Worm (Caenorhabditis elegans) whole organism, young adult: ENCODE data around the gene Y37E11AL.12.
A peak's percentile ranks its signal among the peaks of the same experiment; 100 is the strongest.

ENCODE experiments used
- C06A6.2 ChIP-seq: fragments of 200-800 bp; sonication (Bioruptor generic); conservative IDR thresholded peaks from 2 replicates; pipeline ENCODE4 v1.3.6; 2022; ENCODE audit warnings: missing genetic modification characterization, missing compliant biosample characterization
- C17E4.6 ChIP-seq: fragments of 200-800 bp; sonication (Bioruptor generic); IDR thresholded peaks from 2 replicates; pipeline ENCODE4 v1.3.6; 2022; ENCODE audit warnings: missing genetic modification reagents, missing genetic modification characterization, missing compliant biosample characterization
- D2030.7 ChIP-seq: fragments of 200-800 bp; sonication (Bioruptor generic); IDR thresholded peaks from 2 replicates; pipeline ENCODE4 v1.3.6; 2022; ENCODE audit warnings: missing genetic modification reagents, missing genetic modification characterization, missing compliant biosample characterization
- F57A8.1 ChIP-seq: fragments of 200-800 bp; sonication (Bioruptor generic); optimal IDR thresholded peaks from 2 replicates; lab custom pipeline; 2018; ENCODE audit warnings: mild to moderate bottlenecking, missing genetic modification characterization, moderate library complexity, missing compliant biosample characterization
- F57C9.4 ChIP-seq: sonication (generic microtip); optimal IDR thresholded peaks from 2 replicates; lab custom pipeline; 2017; ENCODE audit warnings: mild to moderate bottlenecking, missing genetic modification characterization, missing compliant biosample characterization
- Y53F4B.3 ChIP-seq: fragments of 200-800 bp; sonication (Bioruptor generic); IDR thresholded peaks from 2 replicates; pipeline ENCODE4 v1.3.6; 2022; ENCODE audit warnings: missing genetic modification reagents, missing genetic modification characterization, missing compliant biosample characterization
- Y67H2A.10 ChIP-seq: fragments of 200-800 bp; sonication (Bioruptor generic); conservative IDR thresholded peaks from 2 replicates; pipeline ENCODE4 v1.3.6; 2022; ENCODE audit warnings: missing genetic modification reagents, missing genetic modification characterization, missing compliant biosample characterization
- Y95B8A.8 ChIP-seq: fragments of 200-800 bp; sonication (Bioruptor generic); IDR thresholded peaks from 2 replicates; pipeline ENCODE4 v1.3.6; 2022; ENCODE audit warnings: missing genetic modification reagents, missing genetic modification characterization, missing compliant biosample characterization
- ama-1 ChIP-seq, 3 experiments: fragments of 150-350 bp in 1 of 3; sonication (generic microtip) in 2 of 3; optimal IDR thresholded peaks; 2 replicates each; lab custom pipeline; 2014 to 2018; ENCODE audit warnings: missing biosample characterization in 2 of 3, missing genetic modification characterization in 2 of 3, missing genetic modification reagents in 2 of 3
- athp-1 ChIP-seq: sonication (generic microtip); optimal IDR thresholded peaks from 2 replicates; lab custom pipeline; 2017; ENCODE audit warnings: mild to moderate bottlenecking, missing genetic modification characterization, missing compliant biosample characterization
- attf-3 ChIP-seq: fragments of 200-800 bp; sonication (Bioruptor generic); conservative IDR thresholded peaks from 2 replicates; pipeline ENCODE4 v1.3.6; 2022; ENCODE audit warnings: missing genetic modification reagents, missing genetic modification characterization, missing compliant biosample characterization
- attf-5 ChIP-seq: fragments of 200-800 bp; sonication (Bioruptor generic); optimal IDR thresholded peaks from 2 replicates; lab custom pipeline; 2018; ENCODE audit warnings: mild to moderate bottlenecking, missing genetic modification characterization, missing compliant biosample characterization
- ccch-3 ChIP-seq: fragments of 200-800 bp; sonication (Bioruptor generic); optimal IDR thresholded peaks from 2 replicates; lab custom pipeline; 2018; ENCODE audit warnings: mild to moderate bottlenecking, missing genetic modification characterization, missing compliant biosample characterization
- ceh-58 ChIP-seq: fragments of 200-800 bp; sonication (Bioruptor generic); IDR thresholded peaks from 2 replicates; pipeline ENCODE4 v1.3.6; 2022; ENCODE audit warnings: missing genetic modification characterization, missing compliant biosample characterization
- dox-1 ChIP-seq: fragments of 200-800 bp; sonication (Bioruptor generic); IDR thresholded peaks from 2 replicates; pipeline ENCODE4 v1.3.6; 2022; ENCODE audit warnings: missing genetic modification reagents, missing genetic modification characterization, missing compliant biosample characterization
- dpff-1 ChIP-seq: sonication (generic microtip); optimal IDR thresholded peaks from 2 replicates; lab custom pipeline; 2017; ENCODE audit warnings: mild to moderate bottlenecking, missing genetic modification characterization, missing compliant biosample characterization
- ets-4 ChIP-seq: fragments of 200-800 bp; sonication (Bioruptor generic); optimal IDR thresholded peaks from 2 replicates; lab custom pipeline; 2018; ENCODE audit warnings: mild to moderate bottlenecking, missing genetic modification characterization, missing compliant biosample characterization
- fkh-3 ChIP-seq: sonication (generic microtip); optimal IDR thresholded peaks from 2 replicates; lab custom pipeline; 2016; ENCODE audit warnings: mild to moderate bottlenecking, missing genetic modification characterization, missing compliant biosample characterization
- him-1 ChIP-seq: sonication (generic microtip); optimal IDR thresholded peaks from 2 replicates; lab custom pipeline; 2016; ENCODE audit warnings: missing genotype, missing genetic modification reagents, missing genetic modification characterization, missing compliant biosample characterization
- hmg-1.2 ChIP-seq: fragments of 200-800 bp; sonication (Bioruptor generic); IDR thresholded peaks from 2 replicates; pipeline ENCODE4 v1.3.6; 2022; ENCODE audit warnings: missing genetic modification reagents, missing genetic modification characterization, missing compliant biosample characterization
- hmg-20 ChIP-seq: fragments of 200-800 bp; sonication (Bioruptor generic); IDR thresholded peaks from 2 replicates; pipeline ENCODE4 v1.3.6; 2022; ENCODE audit warnings: missing genetic modification reagents, missing genetic modification characterization, missing compliant biosample characterization
- let-607 ChIP-seq, 2 experiments: fragments of 200-800 bp in 1 of 2; sonication (Bioruptor generic) in 1 of 2; sonication (generic microtip) in 1 of 2; optimal IDR thresholded peaks; 2 replicates each; lab custom pipeline; 2016 to 2018; ENCODE audit warnings: mild to moderate bottlenecking in 2 of 2, missing compliant biosample characterization in 2 of 2, missing genetic modification characterization in 2 of 2, moderate library complexity in 2 of 2, missing genotype in 1 of 2
- lin-35 ChIP-seq, 3 experiments: fragments of 150-350 bp in 2 of 3; sonication (generic microtip) in 1 of 3; optimal IDR thresholded peaks; 2 replicates each; lab custom pipeline; 2014 to 2018; ENCODE audit warnings: missing biosample characterization in 3 of 3, missing genetic modification characterization in 3 of 3, missing genetic modification reagents in 3 of 3
- lsl-1 ChIP-seq: fragments of 200-800 bp; sonication (Bioruptor generic); optimal IDR thresholded peaks from 2 replicates; lab custom pipeline; 2018; ENCODE audit warnings: mild to moderate bottlenecking, missing genetic modification characterization, moderate library complexity, missing compliant biosample characterization
- madf-3 ChIP-seq: fragments of 200-800 bp; sonication (Bioruptor generic); IDR thresholded peaks from 2 replicates; pipeline ENCODE4 v1.3.6; 2022; ENCODE audit warnings: missing genetic modification reagents, missing genetic modification characterization, missing compliant biosample characterization
- mcd-1 ChIP-seq: fragments of 200-800 bp; sonication (Bioruptor generic); IDR thresholded peaks from 2 replicates; pipeline ENCODE4 v1.3.6; 2022; ENCODE audit warnings: missing genetic modification reagents, missing genetic modification characterization, missing compliant biosample characterization
- mes-4 ChIP-seq: sonication (generic microtip); optimal IDR thresholded peaks from 2 replicates; lab custom pipeline; 2016; ENCODE audit warnings: missing genotype, missing genetic modification characterization, missing compliant biosample characterization
- nfya-1 ChIP-seq: sonication (generic microtip); optimal IDR thresholded peaks from 2 replicates; lab custom pipeline; 2017; ENCODE audit warnings: antibody characterized with exemption, missing compliant biosample characterization, missing genetic modification characterization, borderline replicate concordance; ENCODE audit not compliant: insufficient read depth
- nhr-120 ChIP-seq: fragments of 200-800 bp; sonication (Bioruptor generic); IDR thresholded peaks from 2 replicates; pipeline ENCODE4 v1.3.6; 2022; ENCODE audit warnings: missing genetic modification characterization, missing compliant biosample characterization
- nhr-179 ChIP-seq: sonication (generic microtip); optimal IDR thresholded peaks from 2 replicates; lab custom pipeline; 2016; ENCODE audit warnings: mild to moderate bottlenecking, missing genetic modification characterization, missing compliant biosample characterization
- nhr-27 ChIP-seq: fragments of 200-800 bp; sonication (Bioruptor generic); optimal IDR thresholded peaks from 2 replicates; lab custom pipeline; 2018; ENCODE audit warnings: mild to moderate bottlenecking, missing genetic modification characterization, moderate library complexity, missing compliant biosample characterization
- nhr-80 ChIP-seq: sonication (generic microtip); optimal IDR thresholded peaks from 2 replicates; lab custom pipeline; 2016; ENCODE audit warnings: missing genetic modification characterization, missing compliant biosample characterization
- pbrm-1 ChIP-seq: fragments of 200-800 bp; sonication (Bioruptor generic); IDR thresholded peaks from 2 replicates; pipeline ENCODE4 v1.3.6; 2022; ENCODE audit warnings: missing genetic modification reagents, missing genetic modification characterization, missing compliant biosample characterization
- snpc-4 ChIP-seq, 5 experiments: fragments of 150-350 bp in 1 of 5; sonication (generic microtip) in 4 of 5; optimal IDR thresholded peaks; 2 replicates each; lab custom pipeline; 2014 to 2018; ENCODE audit warnings: missing genetic modification characterization in 5 of 5, missing biosample characterization in 3 of 5, antibody characterized with exemption in 2 of 5, mild to moderate bottlenecking in 2 of 5, missing compliant biosample characterization in 2 of 5, missing genotype in 2 of 5, moderate library complexity in 2 of 5, missing genetic modification reagents in 1 of 5
- somi-1 ChIP-seq: fragments of 200-800 bp; sonication (Bioruptor generic); optimal IDR thresholded peaks from 2 replicates; lab custom pipeline; 2018; ENCODE audit warnings: mild to moderate bottlenecking, missing genetic modification characterization, missing compliant biosample characterization
- tlf-1 ChIP-seq: fragments of 200-800 bp; sonication (Bioruptor generic); optimal IDR thresholded peaks from 2 replicates; lab custom pipeline; 2018; ENCODE audit warnings: mild to moderate bottlenecking, missing genetic modification characterization, missing compliant biosample characterization
- unc-62 ChIP-seq: fragments of 150-350 bp; optimal IDR thresholded peaks from 2 replicates; lab custom pipeline; 2014; ENCODE audit warnings: missing biosample characterization, missing genetic modification reagents, missing genetic modification characterization
- xnd-1 ChIP-seq: sonication (generic microtip); optimal IDR thresholded peaks from 2 replicates; lab custom pipeline; 2016; ENCODE audit warnings: missing genotype, missing genetic modification reagents, missing genetic modification characterization, missing compliant biosample characterization
- zfh-2 ChIP-seq: fragments of 200-800 bp; sonication (Bioruptor generic); conservative IDR thresholded peaks from 2 replicates; pipeline ENCODE4 v1.3.6; 2022; ENCODE audit warnings: missing genetic modification reagents, missing genetic modification characterization, missing compliant biosample characterization
- zim-3 ChIP-seq: sonication (generic microtip); optimal IDR thresholded peaks from 2 replicates; lab custom pipeline; 2017; ENCODE audit warnings: mild to moderate bottlenecking, missing genetic modification characterization, moderate library complexity, missing compliant biosample characterization
- ztf-18 ChIP-seq: sonication (generic microtip); optimal IDR thresholded peaks from 2 replicates; lab custom pipeline; 2016; ENCODE audit warnings: missing genotype, mild to moderate bottlenecking, missing genetic modification characterization, missing compliant biosample characterization
- ztf-28 ChIP-seq: fragments of 200-800 bp; sonication (Bioruptor generic); IDR thresholded peaks from 2 replicates; pipeline ENCODE4 v1.3.6; 2022; ENCODE audit warnings: missing genetic modification reagents, missing genetic modification characterization, missing compliant biosample characterization

Gene Y37E11AL.12

DNA sequence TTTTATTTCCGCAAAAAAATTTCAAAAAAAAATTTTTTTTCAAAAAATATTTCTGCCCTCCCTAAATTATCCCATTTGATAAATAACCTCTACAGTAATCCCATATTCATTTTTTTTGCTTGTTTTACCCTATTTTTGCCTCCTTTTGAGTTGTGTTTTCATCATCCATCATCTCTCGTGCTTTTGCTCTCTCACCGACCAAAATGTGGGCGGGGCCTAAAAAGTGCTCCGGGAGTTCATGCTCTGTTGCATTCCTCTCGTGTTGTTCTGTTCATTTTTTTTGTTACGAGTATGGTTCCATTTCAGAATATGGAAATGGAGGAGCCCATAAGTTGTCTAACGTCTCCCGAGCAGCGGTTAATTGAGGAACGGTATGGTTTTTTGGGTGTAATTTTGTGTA lies 7.4 kb upstream of the Y37E11AL.12 start, which contains the start of gene Y37E11AL.1:
TSS of gene Y37E11AL.1 (plus strand) at position 301 of the 400 bp plus-strand sequence.
- TF ChIP-seq lsl-1 (no peak), let-607 (tag; optimal IDR thresholded peaks at IDR 0.05; lab: Kevin White, UChicago) (no peak), nfya-1 (tag; lab: Kevin White, UChicago) (no peak), Y67H2A.10 (GFP tag; lab: Robert Waterston, UW) (no peak), hmg-20 (GFP tag; lab: Robert Waterston, UW) (no peak), Y95B8A.8 (GFP tag; lab: Robert Waterston, UW) (no peak), zim-3 (no peak), F57C9.4 (tag; lab: Kevin White, UChicago) (no peak)

DNA sequence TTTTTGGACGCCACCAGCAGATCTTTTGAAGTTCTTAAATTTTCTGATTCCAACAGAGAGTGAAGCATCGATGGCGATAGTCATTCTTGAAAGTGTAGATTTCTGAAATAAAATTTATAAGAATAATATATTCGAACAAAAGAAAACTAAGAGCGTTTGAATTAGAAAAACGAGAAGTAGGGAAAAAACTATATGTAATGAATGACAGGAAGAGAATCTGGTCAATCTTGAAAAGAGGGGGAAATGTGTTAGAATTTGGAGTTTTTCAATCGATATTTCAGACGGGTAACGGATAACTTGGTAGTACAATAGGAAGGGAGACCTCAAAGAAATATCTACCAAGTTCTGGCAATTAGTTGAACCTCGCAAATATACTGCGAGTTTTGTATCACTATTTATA lies 1.2 kb downstream of the Y37E11AL.12 start, which contains the start of gene Y37E11AL.9:
TSS of gene Y37E11AL.9 (minus strand) at position 101 of the 400 bp plus-strand sequence.
- TF ChIP-seq him-1 (tag; lab: Kevin White, UChicago) (no peak), D2030.7 (no peak), nhr-27 (tag; lab: Kevin White, UChicago) (no peak), mes-4 (tag; lab: Kevin White, UChicago) (no peak), Y53F4B.3 (GFP tag; lab: Robert Waterston, UW) (no peak), tlf-1 (GFP tag; lab: Kevin White, UChicago) (no peak), C06A6.2 (GFP tag; lab: Robert Waterston, UW) (no peak)

DNA sequence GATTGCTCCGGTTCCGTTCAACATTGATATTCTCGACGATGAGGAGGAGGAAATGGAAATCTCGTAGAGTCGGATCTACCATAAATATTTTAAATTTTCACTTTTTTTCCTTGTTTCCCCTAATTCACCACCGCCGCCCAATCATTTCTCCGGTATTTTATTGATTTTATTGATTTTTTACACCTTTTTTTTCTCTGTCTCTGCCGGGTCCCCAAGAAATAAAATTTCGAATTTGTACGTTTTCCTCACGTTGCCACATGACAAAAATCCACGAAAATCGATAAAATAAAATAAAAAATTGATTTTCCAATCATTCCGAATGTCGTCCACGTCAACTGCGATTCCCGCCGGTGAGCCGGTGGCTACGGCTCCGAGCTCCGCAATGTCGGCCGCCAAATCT lies 3.6 kb downstream of the Y37E11AL.12 start, which contains the start of gene Y37E11AL.2:
TSS of gene Y37E11AL.2 (plus strand) at position 301 of the 400 bp plus-strand sequence.
- no peak for TF ChIP-seq ama-1 (optimal IDR thresholded peaks at IDR 0.05; lab: Kevin White, UChicago)
- TF ChIP-seq ama-1 (GFP tag; optimal IDR thresholded peaks at IDR 0.05; lab: Kevin White, UChicago) = no peak
- TF ChIP-seq zfh-2 (GFP tag; lab: Robert Waterston, UW) = 0 out of 2 replicates have a peak, but pooled peaks have one; percentile 21

DNA sequence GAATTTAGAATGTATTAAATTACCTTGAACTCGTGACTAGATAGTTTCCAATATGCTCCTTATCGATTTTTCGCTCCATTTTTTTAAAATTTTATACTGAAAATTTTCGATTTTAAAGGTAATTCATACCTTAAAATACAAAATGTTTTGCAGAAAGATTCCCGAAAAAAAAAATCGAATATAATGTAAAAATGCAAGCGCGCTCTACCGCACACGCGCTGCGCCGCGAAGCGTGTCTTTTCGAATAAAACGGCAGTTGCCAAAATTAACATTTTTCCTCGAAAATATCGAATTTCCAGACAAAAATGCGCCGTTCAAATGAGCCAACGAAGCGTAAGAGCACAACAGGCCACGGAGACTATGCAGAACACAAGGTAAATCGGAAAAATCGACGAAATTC lies 7.2 kb downstream of the Y37E11AL.12 start, which contains the start of the genes taf-6.2 and Y37E11AL.3:
TSS of gene taf-6.2 (minus strand) at position 96 of the 400 bp plus-strand sequence.
TSS of gene Y37E11AL.3 (plus strand) at position 298 of the 400 bp plus-strand sequence.
- TF ChIP-seq C17E4.6 (GFP tag; lab: Robert Waterston, UW) (no peak), snpc-4 (GFP tag; optimal IDR thresholded peaks at IDR 0.05; lab: Kevin White, UChicago) (no peak), snpc-4 (tag; optimal IDR thresholded peaks at IDR 0.05; lab: Kevin White, UChicago) (peak in 1 of 4 experiments; percentile 37), lin-35 (GFP tag; optimal IDR thresholded peaks at IDR 0.05; lab: Kevin White, UChicago) (peak in 1 of 3 experiments; percentile 63), dpff-1 (tag; lab: Kevin White, UChicago) (no peak), madf-3 (no peak), nhr-27 (tag; lab: Kevin White, UChicago) (no peak), zim-3 (no peak), attf-5 (GFP tag; lab: Kevin White, UChicago) (peak; percentile 1), pbrm-1 (GFP tag; lab: Robert Waterston, UW) (no peak), xnd-1 (no peak), attf-3 (GFP tag; lab: Robert Waterston, UW) (no peak), F57A8.1 (GFP tag; lab: Kevin White, UChicago) (no peak), him-1 (tag; lab: Kevin White, UChicago) (no peak), ets-4 (GFP tag; lab: Kevin White, UChicago) (no peak), dox-1 (GFP tag; lab: Robert Waterston, UW) (no peak; the same call in 1 of the 2 replicates), hmg-1.2 (no peak), mcd-1 (peak; percentile 95), nhr-120 (no peak), ccch-3 (GFP tag; lab: Kevin White, UChicago) (no peak), ceh-58 (GFP tag; lab: Robert Waterston, UW) (no peak), unc-62 (GFP tag; lab: Kevin White, UChicago) (no peak), fkh-3 (tag; lab: Kevin White, UChicago) (no peak), ztf-18 (tag; lab: Kevin White, UChicago) (no peak), C06A6.2 (GFP tag; lab: Robert Waterston, UW) (no peak), athp-1 (tag; lab: Kevin White, UChicago) (no peak), nhr-179 (tag; lab: Kevin White, UChicago) (no peak), ztf-28 (GFP tag; lab: Robert Waterston, UW) (no peak), nhr-80 (no peak), somi-1 (GFP tag; lab: Kevin White, UChicago) (no peak)
